In genomic region chrX:900725-901345, dm6 we compare ENCODE assay signal across 1 fruit fly cellular context.
TF ChIP-seq lines count a peak whose summit lies in the region.

No protein-coding gene starts in this region.

TF ChIP-seq in whole organism, embryonic, 481 proteins besides CTCF, POLR2A, EP300 and RAD21 (continued from another document):
- TF ChIP-seq CG8944 (GFP tag; optimal IDR thresholded peaks at IDR 0.05; lab: Kevin White, UChicago) (peak; percentile 76), CG11723 (GFP tag; optimal IDR thresholded peaks at IDR 0.05; lab: Kevin White, UChicago) (peak; percentile 60), pan (optimal IDR thresholded peaks at IDR 0.05; lab: Kevin White, UChicago) (no peak), pan (GFP tag; optimal IDR thresholded peaks at IDR 0.05 in 1 of 2, IDR thresholded peaks at IDR 0.05 in 1 of 2) (peak in 1 of 2 experiments; percentile 84), kni (GFP tag; optimal IDR thresholded peaks at IDR 0.05; lab: Kevin White, UChicago) (no peak), CG13424 (tag; optimal IDR thresholded peaks at IDR 0.05; lab: Kevin White, UChicago) (peak; percentile 82), Fer2 (tag; optimal IDR thresholded peaks at IDR 0.05; lab: Kevin White, UChicago) (peak; percentile 49), Stat92E (GFP tag; optimal IDR thresholded peaks at IDR 0.05; lab: Kevin White, UChicago) (no peak), Opbp (GFP tag; IDR thresholded peaks at IDR 0.05; lab: Robert Waterston, UW; ENCODE audit: partially characterized antibody) (no peak), abd-A (tag; optimal IDR thresholded peaks at IDR 0.05; lab: Kevin White, UChicago) (no peak), Hand (GFP tag; optimal IDR thresholded peaks at IDR 0.05; lab: Kevin White, UChicago) (peak; percentile 62), CG2199 (GFP tag; IDR thresholded peaks at IDR 0.05; lab: Robert Waterston, UW) (0 out of 3 replicates have a peak, but pooled peaks have one; percentile 27), kay (GFP tag; optimal IDR thresholded peaks at IDR 0.05; lab: Kevin White, UChicago) (peak; percentile 43), CG11456 (GFP tag; IDR thresholded peaks at IDR 0.05; lab: Robert Waterston, UW) (peak; percentile 67; the same call in 1 of the 3 replicates), Poxn (GFP tag; IDR thresholded peaks at IDR 0.05; lab: Robert Waterston, UW) (0 out of 2 replicates have a peak, but pooled peaks have one; percentile 23), CG30431 (GFP tag; optimal IDR thresholded peaks at IDR 0.05; lab: Kevin White, UChicago) (peak; percentile 67), tin (GFP tag; optimal IDR thresholded peaks at IDR 0.05; lab: Kevin White, UChicago) (peak; percentile 68), CkIIα-i1 (GFP tag; IDR thresholded peaks at IDR 0.05; lab: Robert Waterston, UW) (no peak), CG12299 (tag; optimal IDR thresholded peaks at IDR 0.05; lab: Kevin White, UChicago) (peak; percentile 67), HLH4C (GFP tag; IDR thresholded peaks at IDR 0.05; lab: Robert Waterston, UW; ENCODE audit: partially characterized antibody) (0 out of 3 replicates have a peak, but pooled peaks have one; percentile 18), Jarid2 (GFP tag; optimal IDR thresholded peaks at IDR 0.05; lab: Kevin White, UChicago) (peak; percentile 22), CG17385 (GFP tag; optimal IDR thresholded peaks at IDR 0.05; lab: Kevin White, UChicago) (peak; percentile 76), CG2129 (GFP tag; IDR thresholded peaks at IDR 0.05; lab: Robert Waterston, UW; ENCODE audit: partially characterized antibody) (no peak), CG1792 (GFP tag; optimal IDR thresholded peaks at IDR 0.05; lab: Kevin White, UChicago) (peak; percentile 42), CG4282 (GFP tag; optimal IDR thresholded peaks at IDR 0.05; lab: Kevin White, UChicago) (peak; percentile 46), CG8359 (GFP tag; optimal IDR thresholded peaks at IDR 0.05; lab: Kevin White, UChicago; ENCODE audit: borderline replicate concordance) (no peak), lilli (GFP tag; optimal IDR thresholded peaks at IDR 0.05; lab: Kevin White, UChicago) (peak; percentile 84), Dp (GFP tag; optimal IDR thresholded peaks at IDR 0.05; lab: Kevin White, UChicago) (no peak), wek (GFP tag; optimal IDR thresholded peaks at IDR 0.05; lab: Kevin White, UChicago) (peak; percentile 53), CG10274 (GFP tag; optimal IDR thresholded peaks at IDR 0.05; lab: Kevin White, UChicago) (peak; percentile 18), esg (GFP tag; conservative IDR thresholded peaks at IDR 0.05; lab: Robert Waterston, UW) (peak; percentile 77), MESR4 (GFP tag; optimal IDR thresholded peaks at IDR 0.05; lab: Kevin White, UChicago) (peak; percentile 10), cad (GFP tag; optimal IDR thresholded peaks at IDR 0.05; lab: Kevin White, UChicago) (no peak), inv (GFP tag; IDR thresholded peaks at IDR 0.05; lab: Robert Waterston, UW; ENCODE audit: partially characterized antibody) (no peak), NC2β (GFP tag; optimal IDR thresholded peaks at IDR 0.05; lab: Kevin White, UChicago) (peak; percentile 61), CG18619 (GFP tag; optimal IDR thresholded peaks at IDR 0.05; lab: Kevin White, UChicago) (peak; percentile 62), ara (GFP tag; IDR thresholded peaks at IDR 0.05; lab: Robert Waterston, UW) (peak; percentile 68), CG16815 (GFP tag; optimal IDR thresholded peaks at IDR 0.05; lab: Kevin White, UChicago) (peak; percentile 60), emc (GFP tag; optimal IDR thresholded peaks at IDR 0.05; lab: Kevin White, UChicago) (peak; percentile 48), dmrt99B (tag; optimal IDR thresholded peaks at IDR 0.05; lab: Kevin White, UChicago) (peak; percentile 86)
